Fruit fly (Drosophila melanogaster) whole organism, embryonic: ENCODE measurements around the gene Mst77F.

ENCODE experiments used
- ATbp ChIP-seq: fragments of 200-800 bp; sonication (Bioruptor generic); optimal IDR thresholded peaks from 2 replicates; lab custom pipeline; 2017; ENCODE audit warnings: missing biosample characterization, mild to moderate bottlenecking, missing genetic modification characterization, missing genetic modification reagents
- Bdp1 ChIP-seq: fragments of 200-800 bp; sonication (Bioruptor generic); optimal IDR thresholded peaks from 3 replicates; lab custom pipeline; 2016; ENCODE audit warnings: missing biosample characterization, missing genetic modification characterization
- CG10209 ChIP-seq: fragments of 200-800 bp; sonication (Bioruptor generic); optimal IDR thresholded peaks from 3 replicates; lab custom pipeline; 2017; ENCODE audit warnings: missing biosample characterization, mild to moderate bottlenecking, missing genetic modification characterization, missing genetic modification reagents
- CG10431 ChIP-seq: fragments of 200-800 bp; sonication (Bioruptor generic); optimal IDR thresholded peaks from 3 replicates; lab custom pipeline; 2018; ENCODE audit warnings: missing biosample characterization, mild to moderate bottlenecking, missing genetic modification characterization
- CG10979 ChIP-seq: fragments of 200-800 bp; sonication (Bioruptor generic); optimal IDR thresholded peaks from 2 replicates; lab custom pipeline; 2018; ENCODE audit warnings: missing biosample characterization, mild to moderate bottlenecking, missing genetic modification characterization, moderate library complexity
- CG11456 ChIP-seq: fragments of 200-800 bp; sonication (Bioruptor generic); IDR thresholded peaks from 3 replicates; pipeline ENCODE4 v1.3.6; 2022; ENCODE audit warnings: missing biosample characterization, missing genetic modification characterization
- CG11696 ChIP-seq: fragments of 200-800 bp; sonication (Bioruptor generic); IDR thresholded peaks from 2 replicates; pipeline ENCODE4 v1.3.6; 2022; ENCODE audit warnings: missing biosample characterization, missing genetic modification characterization
- CG12942 ChIP-seq: fragments of 200-800 bp; sonication (Bioruptor generic); optimal IDR thresholded peaks from 3 replicates; lab custom pipeline; 2016; ENCODE audit warnings: missing biosample characterization, missing genetic modification characterization
- CG13424 ChIP-seq: fragments of 200-800 bp; sonication (Bioruptor generic); optimal IDR thresholded peaks from 2 replicates; lab custom pipeline; 2019; ENCODE audit warnings: missing biosample characterization, mild to moderate bottlenecking, missing genetic modification characterization, moderate library complexity
- CG17359 ChIP-seq: fragments of 200-800 bp; sonication (Bioruptor generic); optimal IDR thresholded peaks from 3 replicates; lab custom pipeline; 2018; ENCODE audit warnings: missing biosample characterization, mild to moderate bottlenecking, missing genetic modification characterization, moderate library complexity
- CG17612 ChIP-seq: fragments of 200-800 bp; sonication (Bioruptor generic); IDR thresholded peaks from 2 replicates; pipeline ENCODE4 v1.3.6; 2022; ENCODE audit warnings: missing biosample characterization, missing genetic modification characterization
- CG2678 ChIP-seq: fragments of 200-800 bp; sonication (Bioruptor generic); optimal IDR thresholded peaks from 3 replicates; lab custom pipeline; 2019; ENCODE audit warnings: missing biosample characterization, mild to moderate bottlenecking, missing genetic modification characterization, moderate library complexity
- CG2712 ChIP-seq: fragments of 200-800 bp; optimal IDR thresholded peaks from 3 replicates; lab custom pipeline; 2019; ENCODE audit warnings: missing biosample characterization, mild to moderate bottlenecking, missing genetic modification characterization, moderate library complexity
- CG31441 ChIP-seq: fragments of 200-800 bp; sonication (Bioruptor generic); IDR thresholded peaks from 2 replicates; pipeline ENCODE4 v1.3.6; 2022; ENCODE audit warnings: missing biosample characterization, missing genetic modification characterization
- CG6791 ChIP-seq: fragments of 200-800 bp; sonication (Bioruptor generic); IDR thresholded peaks from 3 replicates; pipeline ENCODE4 v1.3.6; 2022; ENCODE audit warnings: missing biosample characterization, missing genetic modification characterization; ENCODE audit not compliant: partially characterized antibody
- CG6854 ChIP-seq: fragments of 200-800 bp; sonication (Bioruptor generic); optimal IDR thresholded peaks from 3 replicates; lab custom pipeline; 2017; ENCODE audit warnings: missing biosample characterization, mild to moderate bottlenecking, missing genetic modification characterization
- CG8359 ChIP-seq: fragments of 200-800 bp; sonication (Bioruptor generic); optimal IDR thresholded peaks from 2 replicates; lab custom pipeline; 2017; ENCODE audit warnings: missing biosample characterization, mild to moderate bottlenecking, missing genetic modification characterization, borderline replicate concordance
- CG9797 ChIP-seq: fragments of 200-800 bp; sonication (Bioruptor generic); optimal IDR thresholded peaks from 3 replicates; lab custom pipeline; 2018; ENCODE audit warnings: missing biosample characterization, mild to moderate bottlenecking, missing genetic modification characterization
- CkIIα-i1 ChIP-seq: fragments of 200-800 bp; sonication (Bioruptor generic); IDR thresholded peaks from 2 replicates; pipeline ENCODE4 v1.3.6; 2022; ENCODE audit warnings: missing biosample characterization, missing genetic modification characterization
- CoRest ChIP-seq: fragments of 200-800 bp; sonication (Bioruptor generic); optimal IDR thresholded peaks from 3 replicates; lab custom pipeline; 2018; ENCODE audit warnings: missing biosample characterization, mild to moderate bottlenecking, missing genetic modification characterization, moderate library complexity
- E2f1 ChIP-seq: fragments of 200-800 bp; sonication (Bioruptor generic); IDR thresholded peaks from 2 replicates; pipeline ENCODE4 v1.3.6; 2022; ENCODE audit warnings: missing biosample characterization, missing genetic modification characterization
- Eip74EF ChIP-seq, 2 experiments: fragments of 200-800 bp in 1 of 2; fragments of >200 bp in 1 of 2; sonication (Bioruptor generic) in 1 of 2; optimal IDR thresholded peaks; 2 replicates each; lab custom pipeline; 2017 to 2019; ENCODE audit warnings: missing biosample characterization in 2 of 2, missing genetic modification characterization in 2 of 2, mild to moderate bottlenecking in 1 of 2, moderate library complexity in 1 of 2
- Kr ChIP-seq: fragments of 200-800 bp; sonication (Bioruptor generic); optimal IDR thresholded peaks from 2 replicates; lab custom pipeline; 2017; ENCODE audit warnings: missing biosample characterization, mild to moderate bottlenecking, missing genetic modification characterization
- Mad ChIP-seq: fragments of 200-800 bp; sonication (Bioruptor generic); optimal IDR thresholded peaks from 2 replicates; lab custom pipeline; 2016; ENCODE audit warnings: missing biosample characterization, missing genetic modification characterization
- Max ChIP-seq: fragments of 200-800 bp; sonication (Bioruptor generic); optimal IDR thresholded peaks from 2 replicates; lab custom pipeline; 2016; ENCODE audit warnings: missing biosample characterization, mild to moderate bottlenecking, missing genetic modification characterization
- NK7.1 ChIP-seq: fragments of 200-800 bp; sonication (Bioruptor generic); optimal IDR thresholded peaks from 3 replicates; lab custom pipeline; 2016; ENCODE audit warnings: missing biosample characterization, missing genetic modification characterization
- Pdp1 ChIP-seq, 2 experiments: fragments of 200-800 bp; sonication (Bioruptor generic); optimal IDR thresholded peaks; 3 replicates each; lab custom pipeline; 2016; ENCODE audit warnings: missing biosample characterization in 2 of 2, missing genetic modification characterization in 2 of 2, mild to moderate bottlenecking in 1 of 2, moderate library complexity in 1 of 2
- Usf ChIP-seq: fragments of 200-800 bp; sonication (Bioruptor generic); optimal IDR thresholded peaks from 2 replicates; lab custom pipeline; 2017; ENCODE audit warnings: missing genotype, missing biosample characterization, missing genetic modification characterization
- ab ChIP-seq: fragments of 200-800 bp; sonication (Bioruptor generic); optimal IDR thresholded peaks from 2 replicates; lab custom pipeline; 2016; ENCODE audit warnings: missing biosample characterization, missing genetic modification characterization
- bbx ChIP-seq: fragments of 200-800 bp; sonication (Bioruptor generic); IDR thresholded peaks from 2 replicates; pipeline ENCODE4 v1.3.6; 2022; ENCODE audit warnings: missing biosample characterization, missing genetic modification characterization; ENCODE audit not compliant: partially characterized antibody
- cad ChIP-seq: fragments of >200 bp; optimal IDR thresholded peaks from 2 replicates; lab custom pipeline; 2017; ENCODE audit warnings: missing biosample characterization, missing genetic modification characterization
- crc ChIP-seq: fragments of 200-800 bp; sonication (Bioruptor generic); optimal IDR thresholded peaks from 2 replicates; lab custom pipeline; 2016; ENCODE audit warnings: missing biosample characterization, missing genetic modification characterization
- dimm ChIP-seq: fragments of 200-800 bp; sonication (Bioruptor generic); IDR thresholded peaks from 2 replicates; pipeline ENCODE4 v1.3.6; 2022; ENCODE audit warnings: missing biosample characterization, missing genetic modification characterization
- dysf ChIP-seq: fragments of 200-800 bp; sonication (Bioruptor generic); IDR thresholded peaks from 3 replicates; pipeline ENCODE4 v1.3.6; 2022; ENCODE audit warnings: missing biosample characterization, missing genetic modification characterization
- ftz-f1 ChIP-seq: fragments of 200-800 bp; sonication (Bioruptor generic); optimal IDR thresholded peaks from 2 replicates; lab custom pipeline; 2016; ENCODE audit warnings: missing biosample characterization, missing genetic modification characterization
- fu2 ChIP-seq: fragments of 200-800 bp; sonication (Bioruptor generic); optimal IDR thresholded peaks from 2 replicates; lab custom pipeline; 2016; ENCODE audit warnings: missing biosample characterization, missing genetic modification characterization
- gcm ChIP-seq: fragments of 200-800 bp; sonication (Bioruptor generic); optimal IDR thresholded peaks from 2 replicates; lab custom pipeline; 2019; ENCODE audit warnings: missing biosample characterization, mild to moderate bottlenecking, missing genetic modification characterization, moderate library complexity
- kah ChIP-seq: fragments of 200-800 bp; sonication (Bioruptor generic); optimal IDR thresholded peaks from 2 replicates; lab custom pipeline; 2018; ENCODE audit warnings: missing biosample characterization, mild to moderate bottlenecking, missing genetic modification characterization
- kay ChIP-seq: fragments of 200-800 bp; sonication (Bioruptor generic); optimal IDR thresholded peaks from 2 replicates; lab custom pipeline; 2016; ENCODE audit warnings: missing biosample characterization, missing genetic modification characterization
- lilli ChIP-seq: fragments of 200-800 bp; sonication (Bioruptor generic); optimal IDR thresholded peaks from 3 replicates; lab custom pipeline; 2016; ENCODE audit warnings: missing biosample characterization, missing genetic modification characterization
- nmo ChIP-seq: fragments of 200-800 bp; sonication (Bioruptor generic); optimal IDR thresholded peaks from 2 replicates; lab custom pipeline; 2018; ENCODE audit warnings: missing biosample characterization, mild to moderate bottlenecking, missing genetic modification characterization, moderate library complexity
- otp ChIP-seq: fragments of 200-800 bp; sonication (Bioruptor generic); IDR thresholded peaks from 3 replicates; pipeline ENCODE4, ENCODE4 v1.3.6; 2022; ENCODE audit warnings: missing biosample characterization, missing genetic modification characterization
- p53 ChIP-seq: fragments of 200-800 bp; sonication (Bioruptor generic); optimal IDR thresholded peaks from 2 replicates; lab custom pipeline; 2016; ENCODE audit warnings: missing biosample characterization, missing genetic modification characterization
- ranshi ChIP-seq: fragments of 200-800 bp; sonication (Bioruptor generic); IDR thresholded peaks from 2 replicates; pipeline ENCODE4 v1.3.6; 2022; ENCODE audit warnings: missing biosample characterization, missing genetic modification characterization
- rib ChIP-seq: fragments of 200-800 bp; sonication (Bioruptor generic); IDR thresholded peaks from 2 replicates; pipeline ENCODE4 v1.3.6; 2022; ENCODE audit warnings: missing biosample characterization, missing genetic modification characterization
- salm ChIP-seq: fragments of 200-800 bp; sonication (Bioruptor generic); optimal IDR thresholded peaks from 2 replicates; lab custom pipeline; 2018; ENCODE audit warnings: missing biosample characterization, mild to moderate bottlenecking, missing genetic modification characterization
- sqz ChIP-seq: fragments of 200-800 bp; sonication (Bioruptor generic); optimal IDR thresholded peaks from 3 replicates; lab custom pipeline; 2018; ENCODE audit warnings: missing biosample characterization, mild to moderate bottlenecking, missing genetic modification characterization
- unc-4 ChIP-seq: fragments of 200-800 bp; sonication (Bioruptor generic); IDR thresholded peaks from 2 replicates; pipeline ENCODE4 v1.3.6; 2022; ENCODE audit warnings: missing biosample characterization, missing genetic modification characterization; ENCODE audit not compliant: partially characterized antibody

Gene Mst77F

dm6 chr3L:20784812-20785671, 32.8 kb downstream of the Mst77F start (continued):
- TF ChIP-seq Eip74EF (GFP tag; optimal IDR thresholded peaks at IDR 0.05; lab: Kevin White, UChicago) (peak in 1 of 2 experiments; percentile 56), CG13424 (peak; percentile 50), Max (peak; percentile 44), p53 (no peak), CG12942 (GFP tag; lab: Kevin White, UChicago) (no peak), crc (GFP tag; lab: Kevin White, UChicago) (no peak), E2f1 (GFP tag; lab: Robert Waterston, UW) (no peak; the same call in 1 of the 2 replicates), CG17612 (GFP tag; lab: Robert Waterston, UW) (no peak), CG2678 (peak; percentile 68), ranshi (peak; percentile 37; the same call in 1 of the 2 replicates), CG6854 (GFP tag; lab: Kevin White, UChicago) (no peak), ab (GFP tag; lab: Kevin White, UChicago) (no peak), CG9797 (GFP tag; lab: Kevin White, UChicago) (no peak), fu2 (GFP tag; lab: Kevin White, UChicago) (no peak), Bdp1 (GFP tag; lab: Kevin White, UChicago) (no peak), sqz (peak; percentile 84), CG11696 (GFP tag; lab: Robert Waterston, UW) (0 out of 2 replicates have a peak, but pooled peaks have one; percentile 16), CkIIα-i1 (no peak), Kr (GFP tag; lab: Kevin White, UChicago) (no peak), CG6791 (GFP tag; lab: Robert Waterston, UW) (peak; percentile 41; the same call in 1 of the 3 replicates), CG17359 (peak; percentile 16), gcm (GFP tag; lab: Kevin White, UChicago) (peak; percentile 31), dimm (GFP tag; lab: Robert Waterston, UW) (no peak), CoRest (tag; lab: Kevin White, UChicago) (peak; percentile 63), nmo (peak; percentile 44), CG8359 (GFP tag; lab: Kevin White, UChicago) (no peak), Usf (no peak), cad (peak; percentile 19), CG10431 (GFP tag; lab: Kevin White, UChicago) (no peak), otp (peak; percentile 53; the same call in 1 of the 3 replicates), unc-4 (GFP tag; lab: Robert Waterston, UW) (peak; percentile 37; the same call in 1 of the 2 replicates), CG31441 (GFP tag; lab: Robert Waterston, UW) (peak; percentile 33; the same call in 1 of the 2 replicates), lilli (GFP tag; lab: Kevin White, UChicago) (peak; percentile 23), ftz-f1 (peak; percentile 80), CG10979 (tag; lab: Kevin White, UChicago) (peak; percentile 2), CG11456 (GFP tag; lab: Robert Waterston, UW) (no peak), Mad (GFP tag; lab: Kevin White, UChicago) (no peak), salm (tag; lab: Kevin White, UChicago) (peak; percentile 10), kay (GFP tag; lab: Kevin White, UChicago) (peak; percentile 62), ATbp (GFP tag; lab: Kevin White, UChicago) (peak; percentile 22), kah (GFP tag; lab: Kevin White, UChicago) (peak; percentile 70), bbx (GFP tag; lab: Robert Waterston, UW) (peak; percentile 64), dysf (GFP tag; lab: Robert Waterston, UW) (no peak), NK7.1 (GFP tag; lab: Kevin White, UChicago) (peak; percentile 37), CG2712 (peak; percentile 56), Pdp1 (GFP tag; optimal IDR thresholded peaks at IDR 0.05; lab: Kevin White, UChicago) (peak; percentile 4 to 65), rib (GFP tag; lab: Robert Waterston, UW) (peak; percentile 49; the same call in 1 of the 2 replicates), CG10209 (GFP tag; lab: Kevin White, UChicago) (peak; percentile 12)
